Worm (Caenorhabditis elegans) whole organism, L1 larva: ENCODE data around the gene R01H10.4.

Experiments
- aly-2 ChIP-seq: fragments of 150-350 bp; optimal IDR thresholded peaks from 2 replicates; lab custom pipeline; 2014; ENCODE audit warnings: missing biosample characterization, missing genetic modification characterization
- ceh-82 ChIP-seq, 3 experiments: fragments of 150-350 bp in 1 of 3; sonication (generic microtip) in 2 of 3; optimal IDR thresholded peaks; 2 replicates each; lab custom pipeline; 2014 to 2017; ENCODE audit warnings: missing biosample characterization in 3 of 3, missing genetic modification characterization in 3 of 3
- elt-2 ChIP-seq: sonication (generic microtip); optimal IDR thresholded peaks from 2 replicates; lab custom pipeline; 2016; ENCODE audit warnings: missing genetic modification characterization, mild to moderate bottlenecking, inconsistent platforms, missing compliant biosample characterization, missing genetic modification reagents
- jun-1 ChIP-seq: fragments of 150-350 bp; optimal IDR thresholded peaks from 2 replicates; lab custom pipeline; 2014; ENCODE audit warnings: missing biosample characterization, missing genetic modification reagents, missing genetic modification characterization
- nhr-28 ChIP-seq: fragments of 150-350 bp; optimal IDR thresholded peaks from 2 replicates; lab custom pipeline; 2014; ENCODE audit warnings: missing biosample characterization, missing genetic modification characterization
- nhr-84 ChIP-seq: sonication (generic microtip); optimal IDR thresholded peaks from 2 replicates; lab custom pipeline; 2017; ENCODE audit warnings: missing biosample characterization, missing genetic modification characterization
- pax-3 ChIP-seq: fragments of 200-800 bp; sonication (Bioruptor generic); optimal IDR thresholded peaks from 2 replicates; lab custom pipeline; 2018; ENCODE audit warnings: mild to moderate bottlenecking, missing genetic modification characterization, moderate library complexity, missing compliant biosample characterization
- pqm-1 ChIP-seq: sonication (generic microtip); optimal IDR thresholded peaks from 3 replicates; lab custom pipeline; 2017; ENCODE audit warnings: missing biosample characterization, missing genetic modification characterization
- snpc-4 ChIP-seq: fragments of 150-350 bp; optimal IDR thresholded peaks from 2 replicates; lab custom pipeline; 2014; ENCODE audit warnings: missing biosample characterization, missing genetic modification characterization
- sox-4 ChIP-seq: sonication (generic microtip); optimal IDR thresholded peaks from 2 replicates; lab custom pipeline; 2016; ENCODE audit warnings: missing genetic modification characterization, missing compliant biosample characterization
- unc-130 ChIP-seq: fragments of 150-350 bp; optimal IDR thresholded peaks from 2 replicates; lab custom pipeline; 2017; ENCODE audit warnings: missing biosample characterization, missing genetic modification characterization, inconsistent platforms
- unc-62 ChIP-seq: fragments of 150-350 bp; optimal IDR thresholded peaks from 2 replicates; lab custom pipeline; 2014; ENCODE audit warnings: missing biosample characterization, missing genetic modification reagents, missing genetic modification characterization
- ztf-4 ChIP-seq: fragments of 150-350 bp; optimal IDR thresholded peaks from 2 replicates; lab custom pipeline; 2014; ENCODE audit warnings: missing biosample characterization, missing genetic modification characterization

- TF ChIP-seq pax-3: no peak
- no peak for TF ChIP-seq aly-2 (tag; lab: Kevin White, UChicago)
- no peak for TF ChIP-seq ceh-82 (tag; optimal IDR thresholded peaks at IDR 0.05; lab: Kevin White, UChicago)
- TF ChIP-seq jun-1 (tag; lab: Kevin White, UChicago): no peak
- no peak for TF ChIP-seq elt-2 (tag; lab: Kevin White, UChicago)
- no peak for TF ChIP-seq sox-4 (tag; lab: Kevin White, UChicago)
- TF ChIP-seq unc-130: no peak
- no peak for TF ChIP-seq snpc-4 (tag; lab: Kevin White, UChicago)
- TF ChIP-seq unc-62 (GFP tag; lab: Kevin White, UChicago): no peak
- TF ChIP-seq nhr-28: no peak
- TF ChIP-seq nhr-84: no peak
- TF ChIP-seq ztf-4 (tag; lab: Kevin White, UChicago): no peak
- TF ChIP-seq pqm-1 (tag; lab: Kevin White, UChicago): no peak
Measured at ce11 chrIII:10253334-10253733, 1.3 kb upstream of the R01H10.4 start.
